4 fruit fly cellular contexts compared by ENCODE assay signal in the genomic region with DNA sequence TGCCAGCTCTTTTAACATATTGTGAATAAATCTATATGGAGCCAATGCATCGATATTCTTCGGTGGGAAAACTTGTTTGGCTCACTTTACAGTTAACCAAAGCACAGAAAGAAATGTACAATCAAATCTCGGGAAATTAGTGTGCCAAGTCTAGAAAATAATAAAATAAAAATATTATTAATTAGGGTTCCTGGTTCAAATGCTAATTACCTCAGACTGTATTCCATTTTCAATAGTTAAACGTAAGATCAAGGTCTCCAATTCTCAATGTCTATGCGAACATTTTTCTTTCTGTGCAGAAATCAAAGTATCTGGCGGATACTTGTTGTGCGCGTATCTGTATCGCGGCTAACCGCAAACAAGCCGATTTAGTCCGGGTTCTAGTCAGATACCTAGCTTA.
A peak's percentile ranks its signal among the peaks of the same experiment; 100 is the strongest.
TF ChIP-seq lines count a peak whose summit lies in the region.

No protein-coding gene starts in this region.

- TF ChIP-seq CTCF in whole organism, embryonic (GFP tag; optimal IDR thresholded peaks at IDR 0.05; lab: Kevin White, UChicago) = no peak

TF ChIP-seq in whole organism, adult, 20 proteins besides CTCF, POLR2A, EP300 and RAD21:
- no peak for TF ChIP-seq CG1620 (GFP tag; optimal IDR thresholded peaks at IDR 0.05; lab: Kevin White, UChicago)
- TF ChIP-seq tj (GFP tag; optimal IDR thresholded peaks at IDR 0.05; lab: Kevin White, UChicago) = no peak
- TF ChIP-seq kay (GFP tag; lab: Kevin White, UChicago; ENCODE audit: borderline replicate concordance) = no peak
- TF ChIP-seq CG7045 (GFP tag; optimal IDR thresholded peaks at IDR 0.05; lab: Kevin White, UChicago) = peak; percentile 1
- no peak for TF ChIP-seq bab1 (GFP tag; optimal IDR thresholded peaks at IDR 0.05; lab: Kevin White, UChicago)
- no peak for TF ChIP-seq cnc (optimal IDR thresholded peaks at IDR 0.05; lab: Kevin White, UChicago)
- no peak for TF ChIP-seq ovo (GFP tag; optimal IDR thresholded peaks at IDR 0.05; lab: Kevin White, UChicago)
- TF ChIP-seq Crg-1 (GFP tag; optimal IDR thresholded peaks at IDR 0.05; lab: Kevin White, UChicago) = no peak
- TF ChIP-seq pad (GFP tag; optimal IDR thresholded peaks at IDR 0.05; lab: Kevin White, UChicago) = no peak

TF ChIP-seq in whole organism, embryonic, 481 proteins besides CTCF, POLR2A, EP300 and RAD21 (continues in another document):
- no peak for TF ChIP-seq ttk (GFP tag; IDR thresholded peaks at IDR 0.05; lab: Robert Waterston, UW)
- TF ChIP-seq CG1603 (tag; optimal IDR thresholded peaks at IDR 0.05; lab: Kevin White, UChicago) = no peak
- TF ChIP-seq CG30403 (GFP tag; optimal IDR thresholded peaks at IDR 0.05; lab: Kevin White, UChicago) = peak; percentile 14
- peak; percentile 30 for TF ChIP-seq az2 (GFP tag; optimal IDR thresholded peaks at IDR 0.05; lab: Kevin White, UChicago)
- peak; percentile 38; the same call in 1 of the 2 replicates for TF ChIP-seq CG17328 (GFP tag; IDR thresholded peaks at IDR 0.05; lab: Robert Waterston, UW)
- TF ChIP-seq zen (tag; optimal IDR thresholded peaks at IDR 0.05; lab: Kevin White, UChicago) = no peak
- no peak for TF ChIP-seq org-1 (GFP tag; optimal IDR thresholded peaks at IDR 0.05; lab: Kevin White, UChicago)
- peak; percentile 36 for TF ChIP-seq CG2712 (tag; optimal IDR thresholded peaks at IDR 0.05; lab: Kevin White, UChicago)
- no peak for TF ChIP-seq gfzf (GFP tag; optimal IDR thresholded peaks at IDR 0.05; lab: Kevin White, UChicago)
- TF ChIP-seq MTF-1 (GFP tag; optimal IDR thresholded peaks at IDR 0.05; lab: Kevin White, UChicago; ENCODE audit: borderline replicate concordance) = no peak
- TF ChIP-seq fd3F (GFP tag; optimal IDR thresholded peaks at IDR 0.05; lab: Kevin White, UChicago) = no peak
- TF ChIP-seq gsb-n (tag; optimal IDR thresholded peaks at IDR 0.05; lab: Kevin White, UChicago) = peak; percentile 4
- peak; percentile 52 for TF ChIP-seq unpg (GFP tag; optimal IDR thresholded peaks at IDR 0.05; lab: Kevin White, UChicago)
- TF ChIP-seq dmrt99B (tag; optimal IDR thresholded peaks at IDR 0.05; lab: Kevin White, UChicago) = no peak
- TF ChIP-seq CG32772 (GFP tag; IDR thresholded peaks at IDR 0.05; lab: Robert Waterston, UW) = peak; percentile 28; the same call in 1 of the 2 replicates
- 0 out of 2 replicates have a peak, but pooled peaks have one; percentile 13 for TF ChIP-seq CG31441 (GFP tag; IDR thresholded peaks at IDR 0.05; lab: Robert Waterston, UW)
- 0 out of 2 replicates have a peak, but pooled peaks have one; percentile 31 for TF ChIP-seq Ptx1 (GFP tag; IDR thresholded peaks at IDR 0.05; lab: Robert Waterston, UW)
- peak; percentile 56 for TF ChIP-seq row (GFP tag; IDR thresholded peaks at IDR 0.05; lab: Robert Waterston, UW)
- TF ChIP-seq btn (GFP tag; optimal IDR thresholded peaks at IDR 0.05; lab: Kevin White, UChicago) = no peak
- no peak for TF ChIP-seq CG10462 (GFP tag; optimal IDR thresholded peaks at IDR 0.05; lab: Kevin White, UChicago)
- TF ChIP-seq dpn (GFP tag; optimal IDR thresholded peaks at IDR 0.05; lab: Kevin White, UChicago) = peak in 1 of 2 experiments; percentile 19
- peak in 1 of 2 experiments; percentile 72 for TF ChIP-seq bsh (GFP tag; optimal IDR thresholded peaks at IDR 0.05; lab: Kevin White, UChicago)
- TF ChIP-seq CG1529 (GFP tag; optimal IDR thresholded peaks at IDR 0.05; lab: Kevin White, UChicago) = peak; percentile 0
- no peak for TF ChIP-seq Asciz (GFP tag; optimal IDR thresholded peaks at IDR 0.05; lab: Kevin White, UChicago)
- TF ChIP-seq CG10979 (tag; optimal IDR thresholded peaks at IDR 0.05; lab: Kevin White, UChicago) = peak; percentile 6

TF ChIP-seq in whole organism, prepupa, 60 proteins besides CTCF, POLR2A, EP300 and RAD21 (continues in another document):
- TF ChIP-seq CG8119 (GFP tag; IDR thresholded peaks at IDR 0.05; lab: Robert Waterston, UW) = peak; percentile 86
- TF ChIP-seq CG10669 (GFP tag; optimal IDR thresholded peaks at IDR 0.05; lab: Kevin White, UChicago) = peak; percentile 40
- TF ChIP-seq ss (GFP tag; optimal IDR thresholded peaks at IDR 0.05; lab: Kevin White, UChicago) = no peak
- no peak for TF ChIP-seq Eip75B (GFP tag; optimal IDR thresholded peaks at IDR 0.05; lab: Kevin White, UChicago)
- TF ChIP-seq Sox15 (GFP tag; optimal IDR thresholded peaks at IDR 0.05; lab: Kevin White, UChicago) = no peak
- TF ChIP-seq CG4318 (GFP tag; optimal IDR thresholded peaks at IDR 0.05; lab: Kevin White, UChicago) = peak; percentile 72
- no peak for TF ChIP-seq fkh (GFP tag; optimal IDR thresholded peaks at IDR 0.05; lab: Kevin White, UChicago)
- peak; percentile 73 for TF ChIP-seq CG10631 (GFP tag; optimal IDR thresholded peaks at IDR 0.05; lab: Kevin White, UChicago)
- TF ChIP-seq topi (GFP tag; optimal IDR thresholded peaks at IDR 0.05; lab: Kevin White, UChicago) = no peak
- no peak for TF ChIP-seq Hr39 (GFP tag; optimal IDR thresholded peaks at IDR 0.05; lab: Kevin White, UChicago)
- no peak for TF ChIP-seq vri (GFP tag; optimal IDR thresholded peaks at IDR 0.05; lab: Kevin White, UChicago)
- TF ChIP-seq Ets21C (GFP tag; optimal IDR thresholded peaks at IDR 0.05; lab: Kevin White, UChicago) = no peak
- peak; percentile 31 for TF ChIP-seq dsx (GFP tag; optimal IDR thresholded peaks at IDR 0.05; lab: Kevin White, UChicago; ENCODE audit: poor library complexity, severe bottlenecking)
- TF ChIP-seq CG34406 (GFP tag; optimal IDR thresholded peaks at IDR 0.05; lab: Kevin White, UChicago) = peak; percentile 39
- TF ChIP-seq Sox102F (GFP tag; optimal IDR thresholded peaks at IDR 0.05; lab: Kevin White, UChicago) = no peak
- TF ChIP-seq CG32006 (GFP tag; optimal IDR thresholded peaks at IDR 0.05; lab: Kevin White, UChicago) = peak; percentile 88
- TF ChIP-seq CG11902 (GFP tag; optimal IDR thresholded peaks at IDR 0.05; lab: Kevin White, UChicago) = no peak
- peak; percentile 60 for TF ChIP-seq CG3919 (GFP tag; optimal IDR thresholded peaks at IDR 0.05; lab: Kevin White, UChicago)
- TF ChIP-seq salr (GFP tag; optimal IDR thresholded peaks at IDR 0.05; lab: Kevin White, UChicago) = peak in 1 of 2 experiments; percentile 69
- peak; percentile 71 for TF ChIP-seq achi (GFP tag; optimal IDR thresholded peaks at IDR 0.05; lab: Kevin White, UChicago)
- TF ChIP-seq CG11762 (GFP tag; optimal IDR thresholded peaks at IDR 0.05; lab: Kevin White, UChicago; ENCODE audit: insufficient read depth) = peak; percentile 26
- TF ChIP-seq Sox14 (GFP tag; optimal IDR thresholded peaks at IDR 0.05; lab: Kevin White, UChicago) = peak; percentile 29
- peak; percentile 35 for TF ChIP-seq CG3032 (tag; optimal IDR thresholded peaks at IDR 0.05; lab: Kevin White, UChicago)
- peak; percentile 92 for TF ChIP-seq CG15336 (GFP tag; IDR thresholded peaks at IDR 0.05; lab: Robert Waterston, UW)
- TF ChIP-seq eg (GFP tag; IDR thresholded peaks at IDR 0.05; lab: Robert Waterston, UW) = peak; percentile 88
- no peak for TF ChIP-seq fd59A (GFP tag; optimal IDR thresholded peaks at IDR 0.05; lab: Kevin White, UChicago)
- peak; percentile 57 for TF ChIP-seq acj6 (GFP tag; optimal IDR thresholded peaks at IDR 0.05; lab: Kevin White, UChicago)
- peak; percentile 63 for TF ChIP-seq CG11294 (GFP tag; IDR thresholded peaks at IDR 0.05; lab: Robert Waterston, UW)

TF ChIP-seq in whole organism, pupa, 21 proteins besides CTCF, POLR2A, EP300 and RAD21:
- TF ChIP-seq Snoo (tag; optimal IDR thresholded peaks at IDR 0.05; lab: Kevin White, UChicago) (no peak), Ets98B (GFP tag; IDR thresholded peaks at IDR 0.05; lab: Robert Waterston, UW) (peak; percentile 84), CG17806 (tag; optimal IDR thresholded peaks at IDR 0.05; lab: Kevin White, UChicago) (peak; percentile 41), EcR (GFP tag; optimal IDR thresholded peaks at IDR 0.05; lab: Kevin White, UChicago) (no peak), CG14655 (GFP tag; optimal IDR thresholded peaks at IDR 0.05; lab: Kevin White, UChicago) (peak; percentile 88), fd96Ca (GFP tag; IDR thresholded peaks at IDR 0.05; lab: Robert Waterston, UW) (peak; percentile 70; the same call in 2 of the 3 replicates), CG13204 (GFP tag; optimal IDR thresholded peaks at IDR 0.05; lab: Kevin White, UChicago) (no peak), CG12605 (GFP tag; IDR thresholded peaks at IDR 0.05; lab: Robert Waterston, UW) (peak; percentile 49; the same call in 1 of the 2 replicates), CG9948 (tag; optimal IDR thresholded peaks at IDR 0.05; lab: Kevin White, UChicago) (peak; percentile 39), CG10348 (GFP tag; IDR thresholded peaks at IDR 0.05; lab: Robert Waterston, UW) (peak; percentile 53), CG4496 (GFP tag; IDR thresholded peaks at IDR 0.05; lab: Robert Waterston, UW) (peak; percentile 85), CG34367 (tag; optimal IDR thresholded peaks at IDR 0.05; lab: Kevin White, UChicago) (peak; percentile 43), Pif1B (GFP tag; optimal IDR thresholded peaks at IDR 0.05; lab: Kevin White, UChicago) (peak; percentile 56), CG8301 (tag; optimal IDR thresholded peaks at IDR 0.05; lab: Kevin White, UChicago) (peak; percentile 89), gl (tag; optimal IDR thresholded peaks at IDR 0.05; lab: Kevin White, UChicago) (no peak), rn (GFP tag; IDR thresholded peaks at IDR 0.05; lab: Robert Waterston, UW) (no peak; the same call in 1 of the 2 replicates), D1 (tag; optimal IDR thresholded peaks at IDR 0.05; lab: Kevin White, UChicago) (no peak), CG32121 (GFP tag; IDR thresholded peaks at IDR 0.05; lab: Robert Waterston, UW) (peak; percentile 80), CG8159 (tag; optimal IDR thresholded peaks at IDR 0.05; lab: Kevin White, UChicago) (peak; percentile 45), CG15710 (tag; optimal IDR thresholded peaks at IDR 0.05; lab: Kevin White, UChicago) (peak; percentile 57), Pif1A (GFP tag; optimal IDR thresholded peaks at IDR 0.05; lab: Kevin White, UChicago) (peak; percentile 44)
